Worm (Caenorhabditis elegans) whole organism, L1 larva: ENCODE data around the gene W02A2.12.
A peak's percentile ranks its signal among the peaks of the same experiment; 100 is the strongest.

Source experiments
- C16A3.4 ChIP-seq: fragments of 150-350 bp; optimal IDR thresholded peaks from 2 replicates; lab custom pipeline; 2014; ENCODE audit warnings: missing biosample characterization, missing genetic modification characterization
- C34B4.2 ChIP-seq: sonication (generic microtip); optimal IDR thresholded peaks from 2 replicates; lab custom pipeline; 2017; ENCODE audit warnings: mild to moderate bottlenecking, missing genetic modification characterization, missing compliant biosample characterization
- F16B12.6 ChIP-seq: fragments of 150-350 bp; optimal IDR thresholded peaks from 2 replicates; lab custom pipeline; 2014; ENCODE audit warnings: missing biosample characterization, missing genetic modification characterization
- alr-1 ChIP-seq: fragments of 200-800 bp; sonication (Bioruptor generic); optimal IDR thresholded peaks from 2 replicates; lab custom pipeline; 2018; ENCODE audit warnings: borderline replicate concordance, mild to moderate bottlenecking, missing genetic modification characterization, missing compliant biosample characterization
- aly-2 ChIP-seq: fragments of 150-350 bp; optimal IDR thresholded peaks from 2 replicates; lab custom pipeline; 2014; ENCODE audit warnings: missing biosample characterization, missing genetic modification characterization
- ama-1 ChIP-seq: fragments of 150-350 bp; optimal IDR thresholded peaks from 2 replicates; lab custom pipeline; 2014
- blmp-1 ChIP-seq: fragments of 150-350 bp; optimal IDR thresholded peaks from 2 replicates; lab custom pipeline; 2014; ENCODE audit warnings: missing biosample characterization, missing genetic modification characterization
- ceh-88 ChIP-seq: fragments of 200-800 bp; sonication (Bioruptor generic); IDR thresholded peaks from 2 replicates; pipeline ENCODE4 v1.3.6; 2022; ENCODE audit warnings: missing genetic modification characterization, missing compliant biosample characterization
- ceh-90 ChIP-seq: sonication (generic microtip); optimal IDR thresholded peaks from 2 replicates; lab custom pipeline; 2016; ENCODE audit warnings: missing genetic modification characterization, missing compliant biosample characterization
- dpl-1 ChIP-seq, 3 experiments: fragments of 150-350 bp in 2 of 3; sonication (generic microtip) in 1 of 3; optimal IDR thresholded peaks; 2 replicates each; lab custom pipeline; 2014 to 2017; ENCODE audit warnings: missing biosample characterization in 3 of 3, missing genetic modification characterization in 3 of 3, missing genetic modification reagents in 3 of 3
- dsc-1 ChIP-seq: sonication (generic microtip); optimal IDR thresholded peaks from 2 replicates; lab custom pipeline; 2016; ENCODE audit warnings: mild to moderate bottlenecking, missing genetic modification characterization, missing compliant biosample characterization
- efl-3 ChIP-seq: fragments of 200-800 bp; sonication (Bioruptor generic); optimal IDR thresholded peaks from 2 replicates; lab custom pipeline; 2018; ENCODE audit warnings: mild to moderate bottlenecking, missing genetic modification characterization, missing compliant biosample characterization
- egl-13 ChIP-seq: sonication (generic microtip); optimal IDR thresholded peaks from 2 replicates; lab custom pipeline; 2016; ENCODE audit warnings: missing genotype, missing genetic modification reagents, missing genetic modification characterization, missing compliant biosample characterization
- ets-5 ChIP-seq: fragments of 200-800 bp; sonication (Bioruptor generic); IDR thresholded peaks from 2 replicates; pipeline ENCODE4 v1.3.6; 2022; ENCODE audit warnings: missing genetic modification characterization, missing compliant biosample characterization
- fkh-10 ChIP-seq: sonication (generic microtip); optimal IDR thresholded peaks from 2 replicates; lab custom pipeline; 2017; ENCODE audit warnings: missing biosample characterization, missing genetic modification reagents, missing genetic modification characterization
- grh-1 ChIP-seq: fragments of 200-800 bp; sonication (Bioruptor generic); IDR thresholded peaks from 2 replicates; pipeline ENCODE4 v1.3.6; 2022; ENCODE audit warnings: missing genetic modification reagents, missing genetic modification characterization, missing compliant biosample characterization
- hlh-4 ChIP-seq: sonication (generic microtip); optimal IDR thresholded peaks from 2 replicates; lab custom pipeline; 2016; ENCODE audit warnings: mild to moderate bottlenecking, missing genetic modification characterization, missing compliant biosample characterization
- irx-1 ChIP-seq: sonication (generic microtip); optimal IDR thresholded peaks from 2 replicates; lab custom pipeline; 2016; ENCODE audit warnings: missing genetic modification characterization, missing compliant biosample characterization
- isw-1 ChIP-seq: fragments of 200-800 bp; sonication (Bioruptor generic); IDR thresholded peaks from 2 replicates; pipeline ENCODE4 v1.3.6; 2022; ENCODE audit warnings: missing genetic modification characterization, missing compliant biosample characterization
- jun-1 ChIP-seq: fragments of 150-350 bp; optimal IDR thresholded peaks from 2 replicates; lab custom pipeline; 2014; ENCODE audit warnings: missing biosample characterization, missing genetic modification reagents, missing genetic modification characterization
- lin-14 ChIP-seq: fragments of 200-800 bp; sonication (Bioruptor generic); optimal IDR thresholded peaks from 2 replicates; lab custom pipeline; 2018; ENCODE audit warnings: mild to moderate bottlenecking, missing genetic modification characterization, moderate library complexity, missing compliant biosample characterization
- lin-35 ChIP-seq, 2 experiments: fragments of 150-350 bp; optimal IDR thresholded peaks; 2 replicates each; lab custom pipeline; 2014; ENCODE audit warnings: missing biosample characterization in 2 of 2, missing genetic modification characterization in 2 of 2, missing genetic modification reagents in 2 of 2
- lsy-2 ChIP-seq, 2 experiments: fragments of 150-350 bp; optimal IDR thresholded peaks; 2 replicates each; lab custom pipeline; 2014; ENCODE audit warnings: missing biosample characterization in 2 of 2, missing genetic modification characterization in 2 of 2
- mab-9 ChIP-seq: fragments of 200-800 bp; sonication (Bioruptor generic); IDR thresholded peaks from 2 replicates; pipeline ENCODE4 v1.3.6; 2022; ENCODE audit warnings: missing genetic modification reagents, missing genetic modification characterization, missing compliant biosample characterization
- nhr-12 ChIP-seq: sonication (generic microtip); optimal IDR thresholded peaks from 2 replicates; lab custom pipeline; 2017; ENCODE audit warnings: missing biosample characterization, missing genetic modification characterization
- nhr-19 ChIP-seq: fragments of 200-800 bp; sonication (Bioruptor generic); conservative IDR thresholded peaks from 2 replicates; pipeline ENCODE4 v1.3.6; 2022; ENCODE audit warnings: missing genetic modification characterization, missing compliant biosample characterization
- nhr-237 ChIP-seq: fragments of 150-350 bp; optimal IDR thresholded peaks from 2 replicates; lab custom pipeline; 2014; ENCODE audit warnings: missing biosample characterization, missing genetic modification characterization
- nhr-28 ChIP-seq: fragments of 150-350 bp; optimal IDR thresholded peaks from 2 replicates; lab custom pipeline; 2014; ENCODE audit warnings: missing biosample characterization, missing genetic modification characterization
- nhr-47 ChIP-seq: sonication (generic microtip); optimal IDR thresholded peaks from 2 replicates; lab custom pipeline; 2016; ENCODE audit warnings: mild to moderate bottlenecking, missing genetic modification characterization, moderate library complexity, missing compliant biosample characterization
- nhr-76 ChIP-seq: sonication (generic microtip); optimal IDR thresholded peaks from 2 replicates; lab custom pipeline; 2017; ENCODE audit warnings: missing biosample characterization, missing genetic modification characterization
- nhr-84 ChIP-seq: sonication (generic microtip); optimal IDR thresholded peaks from 2 replicates; lab custom pipeline; 2017; ENCODE audit warnings: missing biosample characterization, missing genetic modification characterization
- nhr-90 ChIP-seq: sonication (generic microtip); optimal IDR thresholded peaks from 2 replicates; lab custom pipeline; 2016; ENCODE audit warnings: mild to moderate bottlenecking, missing genetic modification characterization, missing compliant biosample characterization; ENCODE audit not compliant: poor library complexity
- pag-3 ChIP-seq: sonication (generic microtip); optimal IDR thresholded peaks from 2 replicates; lab custom pipeline; 2017; ENCODE audit warnings: missing genetic modification characterization, mild to moderate bottlenecking, missing compliant biosample characterization, antibody characterized with exemption, borderline replicate concordance; ENCODE audit not compliant: insufficient read depth
- pax-3 ChIP-seq: fragments of 200-800 bp; sonication (Bioruptor generic); optimal IDR thresholded peaks from 2 replicates; lab custom pipeline; 2018; ENCODE audit warnings: mild to moderate bottlenecking, missing genetic modification characterization, moderate library complexity, missing compliant biosample characterization
- pqm-1 ChIP-seq: sonication (generic microtip); optimal IDR thresholded peaks from 3 replicates; lab custom pipeline; 2017; ENCODE audit warnings: missing biosample characterization, missing genetic modification characterization
- rnt-1 ChIP-seq: sonication (generic microtip); optimal IDR thresholded peaks from 2 replicates; lab custom pipeline; 2016; ENCODE audit warnings: mild to moderate bottlenecking, missing genetic modification characterization, moderate library complexity, missing compliant biosample characterization
- skn-1 ChIP-seq: fragments of 150-350 bp; optimal IDR thresholded peaks from 2 replicates; lab custom pipeline; 2014; ENCODE audit warnings: missing biosample characterization, missing genetic modification characterization
- snu-23 ChIP-seq: sonication (generic microtip); optimal IDR thresholded peaks from 2 replicates; lab custom pipeline; 2016; ENCODE audit warnings: missing genetic modification characterization, missing compliant biosample characterization
- sox-4 ChIP-seq: sonication (generic microtip); optimal IDR thresholded peaks from 2 replicates; lab custom pipeline; 2016; ENCODE audit warnings: missing genetic modification characterization, missing compliant biosample characterization
- sptf-1 ChIP-seq: fragments of 150-350 bp; optimal IDR thresholded peaks from 2 replicates; lab custom pipeline; 2014; ENCODE audit warnings: missing biosample characterization, missing genetic modification characterization
- sup-37 ChIP-seq: fragments of 200-800 bp; sonication (Bioruptor generic); optimal IDR thresholded peaks from 2 replicates; lab custom pipeline; 2018; ENCODE audit warnings: mild to moderate bottlenecking, missing genetic modification characterization, missing compliant biosample characterization
- swsn-7 ChIP-seq: sonication (generic microtip); optimal IDR thresholded peaks from 2 replicates; lab custom pipeline; 2016; ENCODE audit warnings: missing genetic modification characterization, missing compliant biosample characterization
- tbx-2 ChIP-seq: sonication (generic microtip); optimal IDR thresholded peaks from 2 replicates; lab custom pipeline; 2016; ENCODE audit warnings: missing genetic modification characterization, missing compliant biosample characterization
- tlp-1 ChIP-seq: fragments of 150-350 bp; optimal IDR thresholded peaks from 2 replicates; lab custom pipeline; 2014; ENCODE audit warnings: missing biosample characterization, missing genetic modification characterization
- unc-130 ChIP-seq: fragments of 150-350 bp; optimal IDR thresholded peaks from 2 replicates; lab custom pipeline; 2017; ENCODE audit warnings: missing biosample characterization, missing genetic modification characterization, inconsistent platforms
- unc-30 ChIP-seq: sonication (generic microtip); optimal IDR thresholded peaks from 2 replicates; lab custom pipeline; 2017; ENCODE audit warnings: missing biosample characterization, missing genetic modification characterization
- unc-98 ChIP-seq: fragments of 200-800 bp; sonication (Bioruptor generic); IDR thresholded peaks from 2 replicates; pipeline ENCODE4 v1.3.6; 2022; ENCODE audit warnings: missing genetic modification characterization, missing compliant biosample characterization
- vab-15 ChIP-seq: sonication (generic microtip); optimal IDR thresholded peaks from 2 replicates; lab custom pipeline; 2017; ENCODE audit warnings: missing genotype, mild to moderate bottlenecking, missing genetic modification characterization, missing compliant biosample characterization
- xbp-1 ChIP-seq: sonication (generic microtip); optimal IDR thresholded peaks from 2 replicates; lab custom pipeline; 2016; ENCODE audit warnings: missing genetic modification characterization, missing compliant biosample characterization
- zag-1 ChIP-seq: fragments of 150-350 bp; optimal IDR thresholded peaks from 2 replicates; lab custom pipeline; 2014; ENCODE audit warnings: missing biosample characterization, missing genetic modification characterization
- ztf-4 ChIP-seq: fragments of 150-350 bp; optimal IDR thresholded peaks from 2 replicates; lab custom pipeline; 2014; ENCODE audit warnings: missing biosample characterization, missing genetic modification characterization

The W02A2.12 gene

DNA sequence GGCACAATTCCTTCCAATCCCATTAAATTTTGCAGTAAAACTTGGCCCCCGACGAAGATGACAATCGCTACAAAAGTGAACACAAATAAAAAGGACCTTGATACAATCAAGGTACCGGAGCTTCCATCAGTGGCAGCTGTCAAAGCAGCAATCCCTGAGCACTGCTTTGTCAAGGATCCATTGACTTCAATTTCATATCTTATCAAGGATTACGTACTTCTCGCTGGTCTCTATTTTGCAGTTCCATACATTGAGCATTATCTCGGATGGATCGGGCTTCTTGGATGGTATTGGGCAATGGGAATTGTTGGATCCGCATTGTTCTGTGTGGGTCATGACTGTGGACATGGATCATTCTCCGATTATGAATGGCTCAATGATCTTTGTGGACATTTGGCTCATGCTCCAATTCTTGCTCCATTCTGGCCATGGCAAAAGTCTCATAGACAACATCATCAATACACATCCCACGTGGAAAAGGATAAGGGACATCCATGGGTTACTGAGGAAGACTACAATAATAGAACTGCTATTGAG, 24.7 kb downstream of the W02A2.12 start, which contains the start of gene fat-2:
Gene fat-2, plus strand, starts transcription at position 51 of the 537 bp plus-strand sequence.
- TF ChIP-seq sup-37 (GFP tag; lab: Kevin White, UChicago) = no peak
- TF ChIP-seq jun-1 (tag; lab: Kevin White, UChicago) = no peak
- TF ChIP-seq isw-1 (GFP tag; lab: Robert Waterston, UW) = no peak
- no peak for TF ChIP-seq grh-1 (GFP tag; lab: Robert Waterston, UW)
- TF ChIP-seq pag-3 = no peak
- no peak for TF ChIP-seq ceh-88
- no peak for TF ChIP-seq lsy-2 (tag; optimal IDR thresholded peaks at IDR 0.05; lab: Kevin White, UChicago)
- TF ChIP-seq irx-1 (tag; lab: Kevin White, UChicago) = no peak
- no peak for TF ChIP-seq dpl-1 (GFP tag; optimal IDR thresholded peaks at IDR 0.05; lab: Kevin White, UChicago)
- no peak for TF ChIP-seq efl-3
- no peak for TF ChIP-seq tlp-1 (tag; lab: Kevin White, UChicago)
- TF ChIP-seq F16B12.6 (tag; lab: Kevin White, UChicago) = no peak
- no peak for TF ChIP-seq tbx-2
- TF ChIP-seq sox-4 = no peak
- no peak for TF ChIP-seq ama-1 (lab: Kevin White, UChicago)

DNA sequence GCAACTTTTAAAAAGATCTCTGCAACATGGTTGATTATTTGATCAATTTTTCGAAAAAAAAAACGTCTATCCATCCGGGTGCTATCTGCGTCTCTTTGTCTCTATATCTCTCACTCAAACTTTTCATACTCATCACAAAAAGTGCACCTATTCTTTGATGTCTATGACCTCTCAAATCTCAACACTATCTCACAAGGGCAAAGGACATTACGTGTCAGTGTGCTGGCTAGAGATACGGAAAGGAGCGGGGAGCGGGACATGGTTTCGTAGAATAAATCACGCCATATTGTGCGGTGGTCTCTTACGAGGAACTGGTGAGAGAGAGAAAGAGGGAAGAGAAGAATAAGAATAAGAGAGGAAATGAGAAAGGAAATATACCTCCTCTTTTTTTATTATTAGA, 26.2 kb downstream of the W02A2.12 start:
- TF ChIP-seq C16A3.4 (tag; lab: Kevin White, UChicago) (peak; percentile 6), ceh-88 (no peak), ceh-90 (tag; lab: Kevin White, UChicago) (no peak), pqm-1 (tag; lab: Kevin White, UChicago) (no peak), unc-98 (GFP tag; lab: Robert Waterston, UW) (0 out of 2 replicates have a peak, but pooled peaks have one; percentile 18), pax-3 (tag; lab: Kevin White, UChicago) (no peak), grh-1 (GFP tag; lab: Robert Waterston, UW) (peak; percentile 35; the same call in 1 of the 2 replicates), tbx-2 (peak; percentile 81), F16B12.6 (tag; lab: Kevin White, UChicago) (no peak), nhr-90 (tag; lab: Kevin White, UChicago) (peak; percentile 81), ztf-4 (tag; lab: Kevin White, UChicago) (peak; percentile 72), dsc-1 (tag; lab: Kevin White, UChicago) (peak; percentile 50), blmp-1 (tag; lab: Kevin White, UChicago) (peak; percentile 33), aly-2 (tag; lab: Kevin White, UChicago) (no peak), sptf-1 (tag; lab: Kevin White, UChicago) (no peak), skn-1 (no peak), jun-1 (tag; lab: Kevin White, UChicago) (peak; percentile 55), fkh-10 (GFP tag; lab: Kevin White, UChicago) (peak; percentile 18), nhr-19 (GFP tag; lab: Robert Waterston, UW) (peak; percentile 86), xbp-1 (tag; lab: Kevin White, UChicago) (peak; percentile 65), nhr-12 (tag; lab: Kevin White, UChicago) (no peak), unc-130 (tag; lab: Kevin White, UChicago) (no peak), zag-1 (tag; lab: Kevin White, UChicago) (no peak), vab-15 (no peak), sox-4 (no peak), swsn-7 (peak; percentile 84), tlp-1 (tag; lab: Kevin White, UChicago) (no peak), snu-23 (GFP tag; lab: Kevin White, UChicago) (peak; percentile 87), lin-14 (GFP tag; lab: Kevin White, UChicago) (peak; percentile 97), alr-1 (tag; lab: Kevin White, UChicago) (no peak), rnt-1 (peak; percentile 84), lsy-2 (tag; optimal IDR thresholded peaks at IDR 0.05; lab: Kevin White, UChicago) (peak; percentile 35 to 73), ets-5 (GFP tag; lab: Robert Waterston, UW) (no peak), mab-9 (no peak), lin-35 (GFP tag; optimal IDR thresholded peaks at IDR 0.05; lab: Kevin White, UChicago) (peak; percentile 43 to 58), nhr-237 (tag; lab: Kevin White, UChicago) (peak; percentile 55), nhr-28 (tag; lab: Kevin White, UChicago) (no peak), C34B4.2 (tag; lab: Kevin White, UChicago) (no peak), unc-30 (tag; lab: Kevin White, UChicago) (no peak), nhr-84 (tag; lab: Kevin White, UChicago) (no peak), nhr-76 (tag; lab: Kevin White, UChicago) (no peak), egl-13 (tag; lab: Kevin White, UChicago) (no peak), hlh-4 (tag; lab: Kevin White, UChicago) (no peak), nhr-47 (tag; lab: Kevin White, UChicago) (peak; percentile 82)
